Worm (Caenorhabditis elegans) whole organism, L3 larva: Measurements from ENCODE around the gene srg-57.

Experiments
- fkh-10 ChIP-seq: sonication (generic microtip); optimal IDR thresholded peaks from 2 replicates; lab custom pipeline; 2017; ENCODE audit warnings: missing biosample characterization, missing genetic modification reagents, missing genetic modification characterization
- nhr-11 ChIP-seq: fragments of 150-350 bp; optimal IDR thresholded peaks from 2 replicates; lab custom pipeline; 2014; ENCODE audit warnings: missing biosample characterization, missing genetic modification characterization
- nhr-28 ChIP-seq: fragments of 150-350 bp; optimal IDR thresholded peaks from 2 replicates; lab custom pipeline; 2014; ENCODE audit warnings: missing biosample characterization, missing genetic modification characterization
- nhr-77 ChIP-seq: fragments of 150-350 bp; optimal IDR thresholded peaks from 2 replicates; lab custom pipeline; 2014; ENCODE audit warnings: missing biosample characterization, missing genetic modification characterization
- pqm-1 ChIP-seq: fragments of 150-350 bp; optimal IDR thresholded peaks from 2 replicates; lab custom pipeline; 2017; ENCODE audit warnings: missing biosample characterization, missing genetic modification characterization, inconsistent platforms
- skn-1 ChIP-seq: fragments of 150-350 bp; optimal IDR thresholded peaks from 2 replicates; lab custom pipeline; 2014; ENCODE audit warnings: missing biosample characterization, missing genetic modification characterization
- ztf-4 ChIP-seq: fragments of 150-350 bp; optimal IDR thresholded peaks from 2 replicates; lab custom pipeline; 2014; ENCODE audit warnings: missing biosample characterization, missing genetic modification characterization

DNA sequence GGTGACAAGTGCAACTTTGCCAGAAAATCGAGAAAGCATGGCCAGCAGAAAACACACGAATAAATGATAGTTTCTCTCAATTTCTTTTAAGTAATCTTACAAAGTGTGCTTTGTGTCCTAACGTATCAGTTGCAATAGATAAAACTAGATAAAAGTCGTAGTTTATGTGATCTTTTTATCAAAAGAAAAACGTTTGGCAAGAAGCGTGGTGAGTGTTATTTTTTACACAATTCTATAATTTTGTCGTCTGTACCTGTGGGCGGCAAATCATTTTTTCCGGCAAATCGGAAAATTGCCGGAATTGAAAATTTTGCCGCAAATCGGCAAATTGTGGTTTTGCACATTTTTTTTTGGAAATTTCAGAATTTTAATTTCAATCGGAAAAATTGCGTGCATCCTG lies 33.2 kb upstream of the srg-57 start, which contains the start of gene R05D8.9:
- no peak for TF ChIP-seq nhr-11 (tag; lab: Kevin White, UChicago)
- TF ChIP-seq nhr-28 (tag; lab: Kevin White, UChicago), result no peak
- no peak for TF ChIP-seq nhr-77 (tag; lab: Kevin White, UChicago)
- no peak for TF ChIP-seq fkh-10 (GFP tag; lab: Kevin White, UChicago)
- no peak for TF ChIP-seq skn-1
- TF ChIP-seq ztf-4 (tag; lab: Kevin White, UChicago), result no peak
- TF ChIP-seq pqm-1 (tag; lab: Kevin White, UChicago), result no peak
